Worm (Caenorhabditis elegans) whole organism, late embryonic: ENCODE measurements around the gene T04H1.5.

ENCODE experiments used
- C08G9.2 ChIP-seq: sonication (generic microtip); optimal IDR thresholded peaks from 2 replicates; lab custom pipeline; 2016; ENCODE audit warnings: mild to moderate bottlenecking, missing genetic modification characterization, moderate library complexity, missing compliant biosample characterization
- K09A11.1 ChIP-seq: sonication (generic microtip); optimal IDR thresholded peaks from 2 replicates; lab custom pipeline; 2017; ENCODE audit warnings: antibody characterized with exemption, mild to moderate bottlenecking, missing genetic modification characterization, missing compliant biosample characterization; ENCODE audit not compliant: insufficient read depth
- ama-1 ChIP-seq: fragments of 150-350 bp; optimal IDR thresholded peaks from 2 replicates; lab custom pipeline; 2014
- ceh-18 ChIP-seq: sonication (generic microtip); optimal IDR thresholded peaks from 2 replicates; lab custom pipeline; 2016; ENCODE audit warnings: missing genetic modification characterization, missing compliant biosample characterization
- ceh-19 ChIP-seq: fragments of 200-800 bp; sonication (Bioruptor generic); optimal IDR thresholded peaks from 2 replicates; lab custom pipeline; 2018; ENCODE audit warnings: mild to moderate bottlenecking, missing genetic modification characterization, missing compliant biosample characterization
- ceh-31 ChIP-seq: sonication (generic microtip); optimal IDR thresholded peaks from 2 replicates; lab custom pipeline; 2016; ENCODE audit warnings: missing genetic modification characterization, missing compliant biosample characterization
- ceh-34 ChIP-seq: sonication (generic microtip); optimal IDR thresholded peaks from 2 replicates; lab custom pipeline; 2016; ENCODE audit warnings: mild to moderate bottlenecking, missing genetic modification characterization, missing compliant biosample characterization
- ceh-6 ChIP-seq: fragments of 200-800 bp; sonication (Bioruptor generic); optimal IDR thresholded peaks from 2 replicates; lab custom pipeline; 2018; ENCODE audit warnings: mild to moderate bottlenecking, missing genetic modification characterization, missing compliant biosample characterization
- dve-1 ChIP-seq: sonication (generic microtip); optimal IDR thresholded peaks from 2 replicates; lab custom pipeline; 2017; ENCODE audit warnings: antibody characterized with exemption, mild to moderate bottlenecking, missing genetic modification characterization, missing compliant biosample characterization
- ets-4 ChIP-seq: sonication (generic microtip); optimal IDR thresholded peaks from 2 replicates; lab custom pipeline; 2016; ENCODE audit warnings: missing genetic modification characterization, missing compliant biosample characterization
- eyg-1 ChIP-seq: sonication (generic microtip); optimal IDR thresholded peaks from 2 replicates; lab custom pipeline; 2016; ENCODE audit warnings: missing genotype, missing genetic modification characterization, missing compliant biosample characterization
- fax-1 ChIP-seq: sonication (generic microtip); optimal IDR thresholded peaks from 2 replicates; lab custom pipeline; 2016; ENCODE audit warnings: missing genotype, missing genetic modification characterization, missing compliant biosample characterization
- fkh-10 ChIP-seq: fragments of 150-350 bp; optimal IDR thresholded peaks from 2 replicates; lab custom pipeline; 2014; ENCODE audit warnings: missing biosample characterization, missing genetic modification reagents, missing genetic modification characterization
- fkh-6 ChIP-seq: sonication (generic microtip); optimal IDR thresholded peaks from 2 replicates; lab custom pipeline; 2016; ENCODE audit warnings: missing genetic modification characterization, missing compliant biosample characterization
- gmeb-2 ChIP-seq: sonication (generic microtip); optimal IDR thresholded peaks from 2 replicates; lab custom pipeline; 2016; ENCODE audit warnings: missing genetic modification characterization, inconsistent platforms, missing compliant biosample characterization
- hlh-13 ChIP-seq: fragments of 200-800 bp; sonication (Bioruptor generic); optimal IDR thresholded peaks from 2 replicates; lab custom pipeline; 2018; ENCODE audit warnings: mild to moderate bottlenecking, missing genetic modification characterization, missing compliant biosample characterization
- hlh-6 ChIP-seq: sonication (generic microtip); optimal IDR thresholded peaks from 2 replicates; lab custom pipeline; 2016; ENCODE audit warnings: missing genotype, missing genetic modification characterization, missing compliant biosample characterization
- hlh-8 ChIP-seq: sonication (generic microtip); optimal IDR thresholded peaks from 2 replicates; lab custom pipeline; 2016; ENCODE audit warnings: missing genotype, missing genetic modification characterization, missing compliant biosample characterization
- lim-6 ChIP-seq: sonication (generic microtip); optimal IDR thresholded peaks from 2 replicates; lab custom pipeline; 2016; ENCODE audit warnings: missing genetic modification characterization, missing compliant biosample characterization
- nfya-1 ChIP-seq: sonication (generic microtip); optimal IDR thresholded peaks from 2 replicates; lab custom pipeline; 2017; ENCODE audit warnings: missing genetic modification characterization, mild to moderate bottlenecking, missing compliant biosample characterization, antibody characterized with exemption, moderate library complexity
- nhr-232 ChIP-seq: sonication (generic microtip); optimal IDR thresholded peaks from 2 replicates; lab custom pipeline; 2016; ENCODE audit warnings: missing genetic modification characterization, missing compliant biosample characterization
- npax-4 ChIP-seq: sonication (generic microtip); optimal IDR thresholded peaks from 2 replicates; lab custom pipeline; 2016; ENCODE audit warnings: missing genetic modification characterization, missing compliant biosample characterization
- pax-1 ChIP-seq: fragments of 150-350 bp; optimal IDR thresholded peaks from 2 replicates; lab custom pipeline; 2014; ENCODE audit warnings: missing biosample characterization, missing genetic modification characterization
- pha-2 ChIP-seq: sonication (generic microtip); optimal IDR thresholded peaks from 2 replicates; lab custom pipeline; 2017; ENCODE audit warnings: mild to moderate bottlenecking, missing genetic modification characterization, missing compliant biosample characterization
- pqm-1 ChIP-seq: sonication (generic microtip); optimal IDR thresholded peaks from 2 replicates; lab custom pipeline; 2016; ENCODE audit warnings: missing genetic modification characterization, missing compliant biosample characterization
- pros-1 ChIP-seq: fragments of 150-350 bp; optimal IDR thresholded peaks from 2 replicates; lab custom pipeline; 2014; ENCODE audit warnings: missing biosample characterization, missing genetic modification reagents, missing genetic modification characterization
- ref-2 ChIP-seq: sonication (generic microtip); optimal IDR thresholded peaks from 2 replicates; lab custom pipeline; 2016; ENCODE audit warnings: missing genetic modification characterization, missing compliant biosample characterization
- rnt-1 ChIP-seq: sonication (generic microtip); optimal IDR thresholded peaks from 2 replicates; lab custom pipeline; 2016; ENCODE audit warnings: missing genetic modification characterization, missing compliant biosample characterization
- tbx-2 ChIP-seq: sonication (generic microtip); optimal IDR thresholded peaks from 2 replicates; lab custom pipeline; 2016; ENCODE audit warnings: missing genetic modification characterization, missing compliant biosample characterization
- ttx-3 ChIP-seq: sonication (generic microtip); optimal IDR thresholded peaks from 2 replicates; lab custom pipeline; 2016; ENCODE audit warnings: missing genetic modification reagents, missing genetic modification characterization, missing compliant biosample characterization
- unc-3 ChIP-seq, 2 experiments: fragments of 200-800 bp in 1 of 2; sonication (Bioruptor generic) in 1 of 2; sonication (generic microtip) in 1 of 2; conservative IDR thresholded peaks in 1 of 2; optimal IDR thresholded peaks in 1 of 2; 2 replicates each; pipeline versions ENCODE4 v1.3.6 to Lab custom; 2016 to 2022; ENCODE audit warnings: missing compliant biosample characterization in 2 of 2, missing genetic modification characterization in 2 of 2, missing genetic modification reagents in 1 of 2
- unc-55 ChIP-seq: sonication (generic microtip); optimal IDR thresholded peaks from 2 replicates; lab custom pipeline; 2017; ENCODE audit warnings: missing biosample characterization, missing genetic modification reagents, missing genetic modification characterization
- unc-86 ChIP-seq: sonication (generic microtip); optimal IDR thresholded peaks from 2 replicates; lab custom pipeline; 2016; ENCODE audit warnings: missing genetic modification characterization, missing compliant biosample characterization
- zip-5 ChIP-seq: sonication (generic microtip); optimal IDR thresholded peaks from 2 replicates; lab custom pipeline; 2016; ENCODE audit warnings: missing genetic modification characterization, missing compliant biosample characterization

T04H1.5 gene

DNA sequence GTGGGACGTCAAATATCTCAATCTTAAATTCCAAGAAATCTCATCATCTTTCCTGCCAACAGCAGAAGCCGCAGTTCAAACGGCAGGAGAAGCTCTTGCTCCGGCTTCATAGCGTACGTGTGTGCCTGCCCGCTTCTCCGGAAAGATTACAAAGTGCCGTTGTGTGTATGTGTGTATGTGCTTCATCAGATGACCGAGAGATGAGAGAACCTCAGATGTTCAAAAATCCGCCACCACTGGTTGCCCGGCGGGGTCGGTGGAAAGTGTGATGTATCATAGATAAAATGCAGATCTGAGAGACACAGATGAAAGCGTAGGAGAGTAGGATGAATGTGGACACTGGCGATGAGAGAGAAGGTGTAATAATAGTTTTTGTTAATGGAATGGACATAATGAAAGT, 17.7 kb upstream of the T04H1.5 start (continued):
- TF ChIP-seq nfya-1 (peak; percentile 55), fkh-6 (tag; lab: Kevin White, UChicago) (no peak), ceh-34 (peak; percentile 6), ceh-6 (no peak), hlh-6 (tag; lab: Kevin White, UChicago) (no peak)

ce11 chrV:12234293-12235004, 16.7 kb upstream of the T04H1.5 start, which contains the start of gene myo-3:
TSS of gene myo-3 (minus strand) at chrV:12234343.
- TF ChIP-seq tbx-2 (no peak), npax-4 (tag; lab: Kevin White, UChicago) (no peak), ceh-18 (peak; percentile 80), ets-4 (tag; lab: Kevin White, UChicago) (no peak), pros-1 (tag; lab: Kevin White, UChicago) (no peak), nfya-1 (peak; percentile 12), rnt-1 (peak; percentile 37), lim-6 (tag; lab: Kevin White, UChicago) (no peak), ttx-3 (tag; lab: Kevin White, UChicago) (no peak), ceh-34 (peak; percentile 22)

ce11 chrV:12235502-12235901, 15.6 kb upstream of the T04H1.5 start:
- TF ChIP-seq nfya-1 = peak; percentile 23
- no peak for TF ChIP-seq ama-1 (lab: Kevin White, UChicago)
- TF ChIP-seq ceh-18 = peak; percentile 27
- peak; percentile 15 for TF ChIP-seq unc-55 (GFP tag; lab: Kevin White, UChicago)

ce11 chrV:12241126-12241525, 10.0 kb upstream of the T04H1.5 start, which contains the start of gene ttr-22:
TSS of gene ttr-22 (plus strand) at chrV:12241426.
- TF ChIP-seq ceh-31 (tag; lab: Kevin White, UChicago) (no peak), hlh-13 (no peak), dve-1 (tag; lab: Kevin White, UChicago) (no peak), pax-1 (no peak), ref-2 (no peak), unc-3 (GFP tag; conservative IDR thresholded peaks at IDR 0.05; lab: Robert Waterston, UW) (no peak), unc-3 (tag; optimal IDR thresholded peaks at IDR 0.05; lab: Kevin White, UChicago) (no peak), C08G9.2 (tag; lab: Kevin White, UChicago) (no peak)
- TF ChIP-seq, all 69 proteins: peak for 0

DNA sequence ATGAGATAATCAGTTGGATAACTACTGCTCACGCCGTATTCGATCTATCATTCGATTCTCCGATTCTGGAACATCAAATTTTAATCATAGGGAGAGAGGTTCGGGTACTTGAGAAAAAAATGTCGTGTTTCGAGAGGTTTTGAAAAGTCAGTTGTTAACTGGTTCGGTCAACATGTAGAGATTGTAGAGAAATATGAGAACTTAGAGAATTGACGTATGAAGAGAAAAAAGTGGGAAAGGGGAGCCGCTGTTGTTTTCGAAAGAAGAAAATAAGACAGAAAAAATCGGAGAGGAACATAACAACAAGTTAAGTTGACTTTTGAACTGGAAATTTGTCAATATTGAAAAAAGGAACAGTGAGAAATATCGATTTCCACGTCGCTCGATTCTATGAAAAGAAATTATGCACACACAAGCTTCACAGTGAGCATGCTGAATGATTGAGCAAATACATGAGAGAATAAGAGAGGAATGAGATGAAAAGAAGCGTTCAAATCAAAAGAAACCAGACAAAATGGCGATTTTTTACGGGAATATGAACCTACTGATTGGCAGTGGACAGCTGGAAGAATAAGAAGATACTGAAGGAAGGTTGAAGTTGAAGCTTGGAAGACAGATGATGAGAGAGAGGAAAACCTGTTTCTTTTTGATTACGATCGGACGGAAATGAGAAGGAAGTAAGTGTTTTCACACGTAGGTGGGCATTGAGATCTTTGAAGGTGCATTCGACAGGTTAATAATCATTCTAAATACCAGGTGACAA, 6.0 kb upstream of the T04H1.5 start, which contains the start of the genes T04H1.13, slfl-5 and rad-50:
T04H1.13 (minus strand) TSS at position 51 of the 763 bp plus-strand sequence.
slfl-5 (minus strand) TSS at position 65 of the 763 bp plus-strand sequence.
rad-50 (plus strand) TSS at position 667 of the 763 bp plus-strand sequence.
- no peak for TF ChIP-seq K09A11.1 (tag; lab: Kevin White, UChicago)
- TF ChIP-seq npax-4 (tag; lab: Kevin White, UChicago) = no peak
- TF ChIP-seq fkh-10 = no peak
- TF ChIP-seq nhr-232 (tag; lab: Kevin White, UChicago) = no peak
- no peak for TF ChIP-seq ceh-6
- no peak for TF ChIP-seq ceh-34
- TF ChIP-seq eyg-1 (tag; lab: Kevin White, UChicago) = no peak
- TF ChIP-seq hlh-8 (tag; lab: Kevin White, UChicago) = no peak
- no peak for TF ChIP-seq zip-5 (tag; lab: Kevin White, UChicago)
- no peak for TF ChIP-seq gmeb-2
- TF ChIP-seq unc-86 = no peak
- no peak for TF ChIP-seq pha-2 (tag; lab: Kevin White, UChicago)
- no peak for TF ChIP-seq fax-1 (tag; lab: Kevin White, UChicago)
- no peak for TF ChIP-seq pqm-1 (tag; lab: Kevin White, UChicago)
- no peak for TF ChIP-seq ceh-19
- TF ChIP-seq pros-1 (tag; lab: Kevin White, UChicago) = no peak
- TF ChIP-seq ttx-3 (tag; lab: Kevin White, UChicago) = no peak
